Fruit fly (Drosophila melanogaster): Measurements from ENCODE around the gene CG5131.

CG5131 gene

DNA sequence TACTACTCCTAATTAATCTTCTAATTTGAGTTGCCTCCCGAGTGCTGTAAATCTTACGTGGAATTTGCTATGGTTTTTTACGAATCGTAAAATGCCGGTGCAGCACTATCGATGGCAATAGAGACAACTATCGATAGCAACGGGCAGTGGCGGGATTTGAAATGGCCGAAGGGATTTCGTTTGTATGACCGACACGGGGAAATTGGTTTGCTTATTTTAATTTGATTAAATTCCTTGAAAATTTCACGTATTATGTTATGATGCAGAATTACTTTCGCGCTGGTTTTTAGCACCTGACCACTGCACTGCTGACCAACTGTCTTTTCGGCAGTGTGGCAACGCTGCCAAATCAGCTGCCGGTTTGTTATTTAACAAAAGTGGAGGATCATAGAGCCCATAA lies at the start of gene CG5131, which contains the start of gene GCS2beta (continued):
- TF ChIP-seq cato (GFP tag; optimal IDR thresholded peaks at IDR 0.05; ENCODE audit: borderline replicate concordance) (peak; percentile 89), CG4360 (GFP tag; IDR thresholded peaks at IDR 0.05) (peak; percentile 49; the same call in 1 of the 2 replicates), CG4328 (GFP tag; optimal IDR thresholded peaks at IDR 0.05) (peak; percentile 71), lab (GFP tag; optimal IDR thresholded peaks at IDR 0.05) (peak; percentile 95), ase (GFP tag; IDR thresholded peaks at IDR 0.05) (peak; percentile 92), Fer1 (GFP tag; optimal IDR thresholded peaks at IDR 0.05) (no peak), vnd (GFP tag; IDR thresholded peaks at IDR 0.05; ENCODE audit: partially characterized antibody) (peak; percentile 89), Dref (GFP tag; IDR thresholded peaks at IDR 0.05) (peak; percentile 86), so (GFP tag; IDR thresholded peaks at IDR 0.05) (peak; percentile 90), CG11093 (GFP tag; IDR thresholded peaks at IDR 0.05) (peak; percentile 84), crol (GFP tag; IDR thresholded peaks at IDR 0.05) (peak; percentile 41; the same call in 1 of the 2 replicates), CrebB (tag; optimal IDR thresholded peaks at IDR 0.05) (peak; percentile 82), unc-4 (GFP tag; IDR thresholded peaks at IDR 0.05; ENCODE audit: partially characterized antibody) (peak; percentile 88), CG3995 (GFP tag; optimal IDR thresholded peaks at IDR 0.05) (peak; percentile 71), psq (GFP tag; optimal IDR thresholded peaks at IDR 0.05) (peak; percentile 50), CG10959 (GFP tag; IDR thresholded peaks at IDR 0.05) (peak; percentile 67), fru (optimal IDR thresholded peaks at IDR 0.05) (no peak), CG17186 (GFP tag; optimal IDR thresholded peaks at IDR 0.05) (peak; percentile 90), pum (GFP tag; optimal IDR thresholded peaks at IDR 0.05) (peak; percentile 97), mirr (GFP tag; optimal IDR thresholded peaks at IDR 0.05) (peak; percentile 76), CG4404 (GFP tag; IDR thresholded peaks at IDR 0.05) (peak; percentile 91), en (GFP tag; optimal IDR thresholded peaks at IDR 0.05) (peak; percentile 83), lbe (GFP tag; optimal IDR thresholded peaks at IDR 0.05) (no peak), hth (optimal IDR thresholded peaks at IDR 0.05) (no peak), Hr51 (GFP tag; optimal IDR thresholded peaks at IDR 0.05) (peak; percentile 90 to 95), Dad (GFP tag; optimal IDR thresholded peaks at IDR 0.05) (peak; percentile 94), bsh (GFP tag; optimal IDR thresholded peaks at IDR 0.05) (peak; percentile 18 to 87), CG2875 (GFP tag; optimal IDR thresholded peaks at IDR 0.05) (peak; percentile 79), CG2678 (tag; optimal IDR thresholded peaks at IDR 0.05) (peak; percentile 88), maf-S (GFP tag; optimal IDR thresholded peaks at IDR 0.05) (peak; percentile 95), Taf1 (GFP tag; IDR thresholded peaks at IDR 0.05) (peak; percentile 93), phol (tag; optimal IDR thresholded peaks at IDR 0.05) (peak; percentile 95), CG2202 (tag; optimal IDR thresholded peaks at IDR 0.05) (peak; percentile 64), grn (GFP tag; optimal IDR thresholded peaks at IDR 0.05) (no peak), repo (GFP tag; optimal IDR thresholded peaks at IDR 0.05) (peak; percentile 89), CG17612 (GFP tag; IDR thresholded peaks at IDR 0.05) (peak; percentile 88), CG17568 (GFP tag; optimal IDR thresholded peaks at IDR 0.05) (no peak), Doc3 (GFP tag; IDR thresholded peaks at IDR 0.05; ENCODE audit: partially characterized antibody) (peak; percentile 94), CG1024 (GFP tag; IDR thresholded peaks at IDR 0.05) (peak; percentile 78), seq (GFP tag; IDR thresholded peaks at IDR 0.05) (peak; percentile 91), Oaz (GFP tag; IDR thresholded peaks at IDR 0.05) (peak; percentile 88), CG2199 (GFP tag; IDR thresholded peaks at IDR 0.05) (peak; percentile 86), Fer3 (tag; optimal IDR thresholded peaks at IDR 0.05) (peak; percentile 91), Usf (GFP tag; optimal IDR thresholded peaks at IDR 0.05) (peak; percentile 81), BtbVII (GFP tag; optimal IDR thresholded peaks at IDR 0.05) (peak; percentile 73), HmgZ (tag; optimal IDR thresholded peaks at IDR 0.05) (peak; percentile 97), sens-2 (GFP tag; IDR thresholded peaks at IDR 0.05) (peak; percentile 77), MBD-R2 (GFP tag; IDR thresholded peaks at IDR 0.05) (peak; percentile 99), Dip3 (GFP tag; optimal IDR thresholded peaks at IDR 0.05) (peak; percentile 96), E2f2 (GFP tag; IDR thresholded peaks at IDR 0.05) (peak; percentile 84), CoRest (tag; optimal IDR thresholded peaks at IDR 0.05) (peak; percentile 93), Lpt (GFP tag; optimal IDR thresholded peaks at IDR 0.05) (no peak)
